Fruit fly (Drosophila melanogaster) whole organism, embryonic: ENCODE results near the gene trk.

Experiments
- Aef1 ChIP-seq: fragments of 200-800 bp; sonication (Bioruptor generic); IDR thresholded peaks from 3 replicates; pipeline ENCODE4 v1.3.6; 2022; ENCODE audit warnings: missing biosample characterization, missing genetic modification characterization
- Bdp1 ChIP-seq: fragments of 200-800 bp; sonication (Bioruptor generic); optimal IDR thresholded peaks from 3 replicates; lab custom pipeline; 2016; ENCODE audit warnings: missing biosample characterization, missing genetic modification characterization
- BtbVII ChIP-seq: fragments of 200-800 bp; sonication (Bioruptor generic); optimal IDR thresholded peaks from 3 replicates; lab custom pipeline; 2017; ENCODE audit warnings: missing biosample characterization, mild to moderate bottlenecking, missing genetic modification characterization
- Bteb2 ChIP-seq: fragments of 200-800 bp; sonication (Bioruptor generic); optimal IDR thresholded peaks from 2 replicates; lab custom pipeline; 2016; ENCODE audit warnings: missing biosample characterization, missing genetic modification characterization
- CG11456 ChIP-seq: fragments of 200-800 bp; sonication (Bioruptor generic); IDR thresholded peaks from 3 replicates; pipeline ENCODE4 v1.3.6; 2022; ENCODE audit warnings: missing biosample characterization, missing genetic modification characterization
- CG12299 ChIP-seq: fragments of 200-800 bp; sonication (Bioruptor generic); optimal IDR thresholded peaks from 2 replicates; lab custom pipeline; 2018; ENCODE audit warnings: missing biosample characterization, mild to moderate bottlenecking, missing genetic modification characterization
- CG12659 ChIP-seq: fragments of 200-800 bp; sonication (Bioruptor generic); optimal IDR thresholded peaks from 3 replicates; lab custom pipeline; 2017; ENCODE audit warnings: mild to moderate bottlenecking, missing biosample characterization, missing genetic modification reagents, missing genetic modification characterization
- CG13424 ChIP-seq: fragments of 200-800 bp; sonication (Bioruptor generic); optimal IDR thresholded peaks from 2 replicates; lab custom pipeline; 2019; ENCODE audit warnings: missing biosample characterization, mild to moderate bottlenecking, missing genetic modification characterization, moderate library complexity
- CG16813 ChIP-seq: fragments of 200-800 bp; sonication (Bioruptor generic); IDR thresholded peaks from 3 replicates; pipeline ENCODE4 v1.3.6; 2022; ENCODE audit warnings: missing biosample characterization, missing genetic modification characterization; ENCODE audit not compliant: partially characterized antibody
- CG2116 ChIP-seq: fragments of 200-800 bp; sonication (Bioruptor generic); optimal IDR thresholded peaks from 3 replicates; lab custom pipeline; 2018; ENCODE audit warnings: missing biosample characterization, mild to moderate bottlenecking, missing genetic modification characterization
- CG2202 ChIP-seq: fragments of 200-800 bp; sonication (Bioruptor generic); optimal IDR thresholded peaks from 2 replicates; lab custom pipeline; 2018; ENCODE audit warnings: missing biosample characterization, mild to moderate bottlenecking, missing genetic modification characterization
- CG2678 ChIP-seq: fragments of 200-800 bp; sonication (Bioruptor generic); optimal IDR thresholded peaks from 3 replicates; lab custom pipeline; 2019; ENCODE audit warnings: missing biosample characterization, mild to moderate bottlenecking, missing genetic modification characterization, moderate library complexity
- CG2875 ChIP-seq: fragments of 200-800 bp; sonication (Bioruptor generic); optimal IDR thresholded peaks from 2 replicates; lab custom pipeline; 2017; ENCODE audit warnings: missing biosample characterization, mild to moderate bottlenecking, missing genetic modification characterization, missing genetic modification reagents
- CG3726 ChIP-seq: fragments of 200-800 bp; sonication (Bioruptor generic); IDR thresholded peaks from 3 replicates; pipeline ENCODE4, ENCODE4 v1.3.6; 2022; ENCODE audit warnings: missing biosample characterization, missing genetic modification characterization
- CG3995 ChIP-seq: fragments of 200-800 bp; sonication (Bioruptor generic); optimal IDR thresholded peaks from 3 replicates; lab custom pipeline; 2016; ENCODE audit warnings: missing biosample characterization, missing genetic modification characterization
- CG6654 ChIP-seq: fragments of 200-800 bp; sonication (Bioruptor generic); optimal IDR thresholded peaks from 2 replicates; lab custom pipeline; 2017; ENCODE audit warnings: missing biosample characterization, mild to moderate bottlenecking, missing genetic modification characterization
- CG6683 ChIP-seq: fragments of 200-800 bp; sonication (Bioruptor generic); optimal IDR thresholded peaks from 2 replicates; lab custom pipeline; 2017; ENCODE audit warnings: missing biosample characterization, mild to moderate bottlenecking, missing genetic modification characterization, missing genetic modification reagents
- CG6791 ChIP-seq: fragments of 200-800 bp; sonication (Bioruptor generic); IDR thresholded peaks from 3 replicates; pipeline ENCODE4 v1.3.6; 2022; ENCODE audit warnings: missing biosample characterization, missing genetic modification characterization; ENCODE audit not compliant: partially characterized antibody
- CG6854 ChIP-seq: fragments of 200-800 bp; sonication (Bioruptor generic); optimal IDR thresholded peaks from 3 replicates; lab custom pipeline; 2017; ENCODE audit warnings: missing biosample characterization, mild to moderate bottlenecking, missing genetic modification characterization
- CG8359 ChIP-seq: fragments of 200-800 bp; sonication (Bioruptor generic); optimal IDR thresholded peaks from 2 replicates; lab custom pipeline; 2017; ENCODE audit warnings: missing biosample characterization, mild to moderate bottlenecking, missing genetic modification characterization, borderline replicate concordance
- Dip3 ChIP-seq: fragments of 200-800 bp; sonication (Bioruptor generic); optimal IDR thresholded peaks from 3 replicates; lab custom pipeline; 2016; ENCODE audit warnings: missing biosample characterization, missing genetic modification characterization
- Fer1 ChIP-seq: fragments of 200-800 bp; sonication (Bioruptor generic); optimal IDR thresholded peaks from 2 replicates; lab custom pipeline; 2017; ENCODE audit warnings: missing biosample characterization, mild to moderate bottlenecking, missing genetic modification characterization
- HLH54F ChIP-seq: fragments of 200-800 bp; sonication (Bioruptor generic); optimal IDR thresholded peaks from 3 replicates; lab custom pipeline; 2016; ENCODE audit warnings: missing biosample characterization, missing genetic modification characterization
- Mad ChIP-seq: fragments of 200-800 bp; sonication (Bioruptor generic); optimal IDR thresholded peaks from 2 replicates; lab custom pipeline; 2016; ENCODE audit warnings: missing biosample characterization, missing genetic modification characterization
- Pdp1 ChIP-seq, 2 experiments: fragments of 200-800 bp; sonication (Bioruptor generic); optimal IDR thresholded peaks; 3 replicates each; lab custom pipeline; 2016; ENCODE audit warnings: missing biosample characterization in 2 of 2, missing genetic modification characterization in 2 of 2, mild to moderate bottlenecking in 1 of 2, moderate library complexity in 1 of 2
- Six4 ChIP-seq: fragments of 200-800 bp; sonication (Bioruptor generic); optimal IDR thresholded peaks from 2 replicates; lab custom pipeline; 2016; ENCODE audit warnings: missing biosample characterization, missing genetic modification characterization
- aop ChIP-seq: fragments of 200-800 bp; sonication (Bioruptor generic); IDR thresholded peaks from 2 replicates; pipeline ENCODE4 v1.3.6; 2022; ENCODE audit warnings: missing biosample characterization, missing genetic modification characterization
- ara ChIP-seq: fragments of 200-800 bp; sonication (Bioruptor generic); IDR thresholded peaks from 2 replicates; pipeline ENCODE4 v1.3.6; 2022; ENCODE audit warnings: missing biosample characterization, missing genetic modification characterization
- ash1 ChIP-seq: fragments of 200-800 bp; sonication (Bioruptor generic); optimal IDR thresholded peaks from 2 replicates; lab custom pipeline; 2018; ENCODE audit warnings: missing biosample characterization, mild to moderate bottlenecking, missing genetic modification characterization
- bigmax ChIP-seq: fragments of 200-800 bp; sonication (Bioruptor generic); optimal IDR thresholded peaks from 2 replicates; lab custom pipeline; 2018; ENCODE audit warnings: missing biosample characterization, mild to moderate bottlenecking, missing genetic modification characterization
- bowl ChIP-seq: fragments of 200-800 bp; sonication (Bioruptor generic); IDR thresholded peaks from 2 replicates; pipeline ENCODE4 v1.3.6; 2022; ENCODE audit warnings: missing biosample characterization, missing genetic modification characterization
- chn ChIP-seq: fragments of 200-800 bp; sonication (Bioruptor generic); optimal IDR thresholded peaks from 2 replicates; lab custom pipeline; 2016; ENCODE audit warnings: missing biosample characterization, missing genetic modification characterization
- cwo ChIP-seq: fragments of 200-800 bp; sonication (Bioruptor generic); optimal IDR thresholded peaks from 3 replicates; lab custom pipeline; 2017; ENCODE audit warnings: missing biosample characterization, missing genetic modification characterization, mild to moderate bottlenecking, moderate library complexity, missing genetic modification reagents
- dmrt11E ChIP-seq: fragments of 200-800 bp; sonication (Bioruptor generic); optimal IDR thresholded peaks from 3 replicates; lab custom pipeline; 2018; ENCODE audit warnings: missing biosample characterization, mild to moderate bottlenecking, missing genetic modification characterization, moderate library complexity
- fd102C ChIP-seq: fragments of 200-800 bp; sonication (Bioruptor generic); optimal IDR thresholded peaks from 2 replicates; lab custom pipeline; 2018; ENCODE audit warnings: missing biosample characterization, mild to moderate bottlenecking, missing genetic modification characterization, moderate library complexity
- gce ChIP-seq: fragments of 200-800 bp; sonication (Bioruptor generic); IDR thresholded peaks from 3 replicates; pipeline ENCODE4 v1.3.6; 2022; ENCODE audit warnings: missing biosample characterization, missing genetic modification characterization
- hb ChIP-seq: fragments of 200-800 bp; sonication (Bioruptor generic); IDR thresholded peaks from 3 replicates; pipeline ENCODE4 v1.3.6; 2022; ENCODE audit warnings: missing biosample characterization, missing genetic modification characterization; ENCODE audit not compliant: partially characterized antibody
- ind ChIP-seq: fragments of 200-800 bp; sonication (Bioruptor generic); optimal IDR thresholded peaks from 3 replicates; lab custom pipeline; 2016; ENCODE audit warnings: missing biosample characterization, missing genetic modification characterization
- nmo ChIP-seq: fragments of 200-800 bp; sonication (Bioruptor generic); optimal IDR thresholded peaks from 2 replicates; lab custom pipeline; 2018; ENCODE audit warnings: missing biosample characterization, mild to moderate bottlenecking, missing genetic modification characterization, moderate library complexity
- odd ChIP-seq: fragments of 200-800 bp; sonication (Bioruptor generic); optimal IDR thresholded peaks from 2 replicates; lab custom pipeline; 2017; ENCODE audit warnings: missing biosample characterization, mild to moderate bottlenecking, missing genetic modification characterization
- onecut ChIP-seq: fragments of 200-800 bp; sonication (Bioruptor generic); IDR thresholded peaks from 2 replicates; pipeline ENCODE4 v1.3.6; 2022; ENCODE audit warnings: missing biosample characterization, missing genetic modification characterization
- org-1 ChIP-seq: fragments of 200-800 bp; sonication (Bioruptor generic); optimal IDR thresholded peaks from 2 replicates; lab custom pipeline; 2017; ENCODE audit warnings: missing biosample characterization, missing genetic modification characterization
- pan ChIP-seq, 4 experiments: fragments of >200 bp in 3 of 4; fragments of 200-800 bp in 1 of 4; sonication (Bioruptor generic) in 1 of 4; optimal IDR thresholded peaks in 3 of 4; IDR thresholded peaks in 1 of 4; 2 replicates each; pipeline versions ENCODE4 v1.3.6 to Lab custom; 2017 to 2022; ENCODE audit warnings: missing biosample characterization in 2 of 4, missing genetic modification characterization in 2 of 4, mixed read lengths in 1 of 4
- sd ChIP-seq: fragments of 200-800 bp; sonication (Bioruptor generic); optimal IDR thresholded peaks from 3 replicates; lab custom pipeline; 2018; ENCODE audit warnings: missing biosample characterization, mild to moderate bottlenecking, missing genetic modification characterization, moderate library complexity
- sna ChIP-seq: fragments of 200-800 bp; sonication (Bioruptor generic); IDR thresholded peaks from 2 replicates; pipeline ENCODE4 v1.3.6; 2022; ENCODE audit warnings: missing biosample characterization, missing genetic modification characterization; ENCODE audit not compliant: partially characterized antibody
- stwl ChIP-seq: fragments of 200-800 bp; sonication (Bioruptor generic); optimal IDR thresholded peaks from 3 replicates; lab custom pipeline; 2018; ENCODE audit warnings: missing biosample characterization, mild to moderate bottlenecking, missing genetic modification characterization, moderate library complexity
- sug ChIP-seq: fragments of 200-800 bp; optimal IDR thresholded peaks from 2 replicates; lab custom pipeline; 2019; ENCODE audit warnings: missing biosample characterization, mild to moderate bottlenecking, missing genetic modification characterization, moderate library complexity
- ttk ChIP-seq: fragments of 200-800 bp; sonication (Bioruptor generic); IDR thresholded peaks from 2 replicates; pipeline ENCODE4 v2.1.2; 2022; ENCODE audit warnings: missing biosample characterization, missing genetic modification characterization
- vfl ChIP-seq: fragments of 200-800 bp; sonication (Bioruptor generic); optimal IDR thresholded peaks from 2 replicates; lab custom pipeline; 2016; ENCODE audit warnings: missing biosample characterization, missing genetic modification characterization
- z ChIP-seq: fragments of 200-800 bp; sonication (Bioruptor generic); IDR thresholded peaks from 3 replicates; pipeline ENCODE4 v1.3.6; 2022; ENCODE audit warnings: missing biosample characterization, missing genetic modification characterization

The trk gene

dm6 chr2L:10321036-10321583 is 49.0 kb upstream of the trk start (continued):
- TF ChIP-seq odd (no peak), CG3995 (GFP tag; lab: Kevin White, UChicago) (peak; percentile 95), gce (GFP tag; lab: Robert Waterston, UW) (no peak), CG2202 (tag; lab: Kevin White, UChicago) (no peak), CG2875 (no peak), BtbVII (no peak), dmrt11E (tag; lab: Kevin White, UChicago) (no peak), pan (optimal IDR thresholded peaks at IDR 0.05; lab: Kevin White, UChicago) (no peak), pan (GFP tag; optimal IDR thresholded peaks at IDR 0.05 in 1 of 2, IDR thresholded peaks at IDR 0.05 in 1 of 2) (no peak), CG3726 (GFP tag; lab: Robert Waterston, UW) (no peak), CG12299 (tag; lab: Kevin White, UChicago) (no peak), sna (GFP tag; lab: Robert Waterston, UW) (no peak; the same call in none of the 2 replicates), Six4 (no peak), CG16813 (GFP tag; lab: Robert Waterston, UW) (no peak), sd (tag; lab: Kevin White, UChicago) (no peak), Aef1 (GFP tag; lab: Robert Waterston, UW) (no peak), CG6791 (GFP tag; lab: Robert Waterston, UW) (no peak), ash1 (GFP tag; lab: Kevin White, UChicago) (no peak), hb (GFP tag; lab: Robert Waterston, UW) (peak; percentile 68; the same call in 1 of the 3 replicates), Dip3 (GFP tag; lab: Kevin White, UChicago) (no peak), CG8359 (GFP tag; lab: Kevin White, UChicago) (no peak), Fer1 (GFP tag; lab: Kevin White, UChicago) (no peak), CG6683 (GFP tag; lab: Kevin White, UChicago) (no peak), ara (GFP tag; lab: Robert Waterston, UW) (no peak; the same call in 1 of the 2 replicates), vfl (GFP tag; lab: Kevin White, UChicago) (no peak), bowl (no peak), ind (GFP tag; lab: Kevin White, UChicago) (no peak), HLH54F (GFP tag; lab: Kevin White, UChicago) (no peak), Pdp1 (GFP tag; optimal IDR thresholded peaks at IDR 0.05; lab: Kevin White, UChicago) (peak in 1 of 2 experiments; percentile 69), ttk (no peak), bigmax (no peak), stwl (no peak), org-1 (GFP tag; lab: Kevin White, UChicago) (no peak), CG6654 (no peak), Mad (GFP tag; lab: Kevin White, UChicago) (no peak), onecut (GFP tag; lab: Robert Waterston, UW) (no peak), CG13424 (tag; lab: Kevin White, UChicago) (peak; percentile 8), sug (no peak), CG2116 (GFP tag; lab: Kevin White, UChicago) (no peak), aop (GFP tag; lab: Robert Waterston, UW) (no peak), CG6854 (GFP tag; lab: Kevin White, UChicago) (no peak), Bteb2 (GFP tag; lab: Kevin White, UChicago) (no peak), Bdp1 (GFP tag; lab: Kevin White, UChicago) (no peak), CG2678 (tag; lab: Kevin White, UChicago) (no peak), CG12659 (GFP tag; lab: Kevin White, UChicago) (peak; percentile 26), z (GFP tag; lab: Robert Waterston, UW) (no peak), fd102C (GFP tag; lab: Kevin White, UChicago) (no peak), chn (GFP tag; lab: Kevin White, UChicago) (no peak), nmo (GFP tag; lab: Kevin White, UChicago) (peak; percentile 22), CG11456 (no peak), cwo (GFP tag; lab: Kevin White, UChicago) (no peak)
